Fruit fly (Drosophila melanogaster) whole organism, pupa: Measurements from ENCODE around the gene Ilp2.

Experiments used
- CG10348 ChIP-seq: fragments of 200-800 bp; sonication (Bioruptor generic); IDR thresholded peaks from 2 replicates; pipeline ENCODE4 v1.3.6; 2022; ENCODE audit warnings: missing biosample characterization, missing genetic modification characterization
- CG12605 ChIP-seq: fragments of 200-800 bp; sonication (Bioruptor generic); IDR thresholded peaks from 2 replicates; pipeline ENCODE4 v1.3.6; 2022; ENCODE audit warnings: missing biosample characterization, missing genetic modification characterization
- CG13204 ChIP-seq: fragments of 200-800 bp; sonication (Bioruptor generic); optimal IDR thresholded peaks from 2 replicates; lab custom pipeline; 2018; ENCODE audit warnings: missing biosample characterization, mild to moderate bottlenecking, missing genetic modification characterization, moderate library complexity
- CG14655 ChIP-seq: fragments of 200-800 bp; sonication (Bioruptor generic); optimal IDR thresholded peaks from 3 replicates; lab custom pipeline; 2017; ENCODE audit warnings: mild to moderate bottlenecking, missing biosample characterization, missing genetic modification reagents, missing genetic modification characterization
- CG15710 ChIP-seq: fragments of 200-800 bp; sonication (Bioruptor generic); optimal IDR thresholded peaks from 2 replicates; lab custom pipeline; 2018; ENCODE audit warnings: missing biosample characterization, mild to moderate bottlenecking, missing genetic modification characterization, moderate library complexity
- CG17806 ChIP-seq: fragments of 200-800 bp; sonication (Bioruptor generic); optimal IDR thresholded peaks from 2 replicates; lab custom pipeline; 2018; ENCODE audit warnings: missing biosample characterization, mild to moderate bottlenecking, missing genetic modification characterization, moderate library complexity
- CG32121 ChIP-seq: fragments of 200-800 bp; sonication (Bioruptor generic); IDR thresholded peaks from 2 replicates; pipeline ENCODE4 v1.3.6; 2022; ENCODE audit warnings: missing biosample characterization, missing genetic modification characterization
- CG34367 ChIP-seq: fragments of 200-800 bp; sonication (Bioruptor generic); optimal IDR thresholded peaks from 2 replicates; lab custom pipeline; 2018; ENCODE audit warnings: missing biosample characterization, mild to moderate bottlenecking, missing genetic modification characterization
- CG4496 ChIP-seq: fragments of 200-800 bp; sonication (Bioruptor generic); IDR thresholded peaks from 3 replicates; pipeline ENCODE4 v1.3.6; 2022; ENCODE audit warnings: missing biosample characterization, missing genetic modification characterization
- CG8159 ChIP-seq: fragments of 200-800 bp; sonication (Bioruptor generic); optimal IDR thresholded peaks from 3 replicates; lab custom pipeline; 2018; ENCODE audit warnings: missing biosample characterization, mild to moderate bottlenecking, missing genetic modification characterization, moderate library complexity
- CG8301 ChIP-seq: fragments of 200-800 bp; sonication (Bioruptor generic); optimal IDR thresholded peaks from 2 replicates; lab custom pipeline; 2018; ENCODE audit warnings: missing biosample characterization, mild to moderate bottlenecking, missing genetic modification characterization
- CG9948 ChIP-seq: fragments of 200-800 bp; sonication (Bioruptor generic); optimal IDR thresholded peaks from 2 replicates; lab custom pipeline; 2018; ENCODE audit warnings: missing biosample characterization, mild to moderate bottlenecking, missing genetic modification characterization, moderate library complexity
- D1 ChIP-seq: fragments of 200-800 bp; sonication (Bioruptor generic); optimal IDR thresholded peaks from 2 replicates; lab custom pipeline; 2018; ENCODE audit warnings: missing biosample characterization, mild to moderate bottlenecking, missing genetic modification characterization, moderate library complexity
- EcR ChIP-seq: fragments of 200-800 bp; sonication (Bioruptor generic); optimal IDR thresholded peaks from 3 replicates; lab custom pipeline; 2019; ENCODE audit warnings: missing biosample characterization, missing genetic modification characterization, mild to moderate bottlenecking, moderate library complexity, missing genetic modification reagents
- Ets98B ChIP-seq: fragments of 200-800 bp; sonication (Bioruptor generic); IDR thresholded peaks from 2 replicates; pipeline ENCODE4 v1.3.6; 2022; ENCODE audit warnings: missing biosample characterization, missing genetic modification characterization
- Pif1A ChIP-seq: fragments of 200-800 bp; sonication (Bioruptor generic); optimal IDR thresholded peaks from 3 replicates; lab custom pipeline; 2016; ENCODE audit warnings: missing biosample characterization, missing genetic modification characterization
- Pif1B ChIP-seq: fragments of 200-800 bp; sonication (Bioruptor generic); optimal IDR thresholded peaks from 3 replicates; lab custom pipeline; 2016; ENCODE audit warnings: missing biosample characterization, missing genetic modification characterization
- Snoo ChIP-seq: fragments of 200-800 bp; sonication (Bioruptor generic); optimal IDR thresholded peaks from 3 replicates; lab custom pipeline; 2017; ENCODE audit warnings: missing biosample characterization, mild to moderate bottlenecking, missing genetic modification characterization, inconsistent platforms
- fd96Ca ChIP-seq: fragments of 200-800 bp; sonication (Bioruptor generic); IDR thresholded peaks from 3 replicates; pipeline ENCODE4 v1.3.6; 2022; ENCODE audit warnings: missing biosample characterization, missing genetic modification characterization
- gl ChIP-seq: fragments of 200-800 bp; sonication (Bioruptor generic); optimal IDR thresholded peaks from 2 replicates; lab custom pipeline; 2018; ENCODE audit warnings: missing biosample characterization, mild to moderate bottlenecking, missing genetic modification characterization
- rn ChIP-seq: fragments of 200-800 bp; sonication (Bioruptor generic); IDR thresholded peaks from 2 replicates; pipeline ENCODE4 v1.3.6; 2022; ENCODE audit warnings: missing biosample characterization, missing genetic modification characterization

The Ilp2 gene

dm6 chr3L:9820248-9820647 lies 20.8 kb downstream of the Ilp2 start:
- no peak for TF ChIP-seq gl (tag; lab: Kevin White, UChicago)
- no peak for TF ChIP-seq CG8159 (tag; lab: Kevin White, UChicago)
- TF ChIP-seq CG34367 (tag; lab: Kevin White, UChicago), result no peak
- no peak for TF ChIP-seq CG32121
- TF ChIP-seq Snoo (tag; lab: Kevin White, UChicago), result no peak
- no peak for TF ChIP-seq fd96Ca
- TF ChIP-seq CG9948, result no peak
- TF ChIP-seq CG15710 (tag; lab: Kevin White, UChicago), result no peak
- no peak for TF ChIP-seq CG13204
- no peak for TF ChIP-seq rn (GFP tag; lab: Robert Waterston, UW)
- no peak for TF ChIP-seq CG14655 (GFP tag; lab: Kevin White, UChicago)
- no peak for TF ChIP-seq CG10348
- TF ChIP-seq Pif1A, result no peak
- no peak for TF ChIP-seq CG12605 (GFP tag; lab: Robert Waterston, UW)

- TF ChIP-seq CG9948, result no peak
- no peak for TF ChIP-seq D1 (tag; lab: Kevin White, UChicago)
- TF ChIP-seq CG13204, result no peak
- no peak for TF ChIP-seq EcR (GFP tag; lab: Kevin White, UChicago)
- no peak for TF ChIP-seq CG15710 (tag; lab: Kevin White, UChicago)
- no peak for TF ChIP-seq CG10348
- TF ChIP-seq CG14655 (GFP tag; lab: Kevin White, UChicago), result no peak
- TF ChIP-seq CG17806 (tag; lab: Kevin White, UChicago), result no peak
- peak; percentile 79 for TF ChIP-seq fd96Ca
- TF ChIP-seq CG8159 (tag; lab: Kevin White, UChicago), result no peak
- peak; percentile 73; the same call in 1 of the 2 replicates for TF ChIP-seq CG32121
- TF ChIP-seq CG8301 (tag; lab: Kevin White, UChicago), result no peak
- TF ChIP-seq Pif1B, result no peak
- no peak for TF ChIP-seq CG4496 (GFP tag; lab: Robert Waterston, UW)
- TF ChIP-seq CG12605 (GFP tag; lab: Robert Waterston, UW), result no peak
- no peak for TF ChIP-seq Snoo (tag; lab: Kevin White, UChicago)
- peak; percentile 63; the same call in 1 of the 2 replicates for TF ChIP-seq Ets98B (GFP tag; lab: Robert Waterston, UW)
- TF ChIP-seq Pif1A, result no peak
- no peak for TF ChIP-seq rn (GFP tag; lab: Robert Waterston, UW)
- no peak for TF ChIP-seq gl (tag; lab: Kevin White, UChicago)
- no peak for TF ChIP-seq CG34367 (tag; lab: Kevin White, UChicago)
- TF ChIP-seq, all 21 proteins: peak for 3
Observed at dm6 chr3L:9821138-9821681, 21.7 kb downstream of the Ilp2 start.

- TF ChIP-seq CG34367 (tag; lab: Kevin White, UChicago), result no peak
- no peak for TF ChIP-seq CG4496 (GFP tag; lab: Robert Waterston, UW)
- no peak for TF ChIP-seq Pif1B
- TF ChIP-seq CG32121, result no peak
- no peak for TF ChIP-seq D1 (tag; lab: Kevin White, UChicago)
- no peak for TF ChIP-seq fd96Ca
- TF ChIP-seq gl (tag; lab: Kevin White, UChicago), result no peak
- no peak for TF ChIP-seq CG9948
- TF ChIP-seq CG10348, result no peak
- TF ChIP-seq Ets98B (GFP tag; lab: Robert Waterston, UW), result no peak
- TF ChIP-seq Snoo (tag; lab: Kevin White, UChicago), result no peak
Observed at dm6 chr3L:9823797-9824196, 24.3 kb downstream of the Ilp2 start, which contains the start of gene Ilp5. Ilp5 (minus strand) TSS chr3L:9823897.

dm6 chr3L:9824226-9824625 lies 24.7 kb downstream of the Ilp2 start:
- no peak for TF ChIP-seq CG8301 (tag; lab: Kevin White, UChicago)
- no peak for TF ChIP-seq CG15710 (tag; lab: Kevin White, UChicago)
- TF ChIP-seq gl (tag; lab: Kevin White, UChicago), result no peak
- TF ChIP-seq CG32121, result no peak
- TF ChIP-seq CG17806 (tag; lab: Kevin White, UChicago), result no peak
- no peak for TF ChIP-seq D1 (tag; lab: Kevin White, UChicago)
- no peak for TF ChIP-seq EcR (GFP tag; lab: Kevin White, UChicago)
- no peak for TF ChIP-seq Snoo (tag; lab: Kevin White, UChicago)
- TF ChIP-seq CG9948, result no peak
- no peak for TF ChIP-seq CG4496 (GFP tag; lab: Robert Waterston, UW)
- no peak for TF ChIP-seq fd96Ca

- TF ChIP-seq CG12605 (GFP tag; lab: Robert Waterston, UW), result no peak
- no peak for TF ChIP-seq D1 (tag; lab: Kevin White, UChicago)
- TF ChIP-seq rn (GFP tag; lab: Robert Waterston, UW), result no peak
- no peak for TF ChIP-seq CG9948
- no peak for TF ChIP-seq CG15710 (tag; lab: Kevin White, UChicago)
- no peak for TF ChIP-seq CG4496 (GFP tag; lab: Robert Waterston, UW)
- no peak for TF ChIP-seq CG13204
- TF ChIP-seq Pif1B, result no peak
- no peak for TF ChIP-seq CG34367 (tag; lab: Kevin White, UChicago)
- no peak for TF ChIP-seq Pif1A
- TF ChIP-seq CG17806 (tag; lab: Kevin White, UChicago), result no peak
- TF ChIP-seq CG8301 (tag; lab: Kevin White, UChicago), result no peak
- no peak for TF ChIP-seq CG8159 (tag; lab: Kevin White, UChicago)
- TF ChIP-seq, all 21 proteins: peak for 0
Observed at dm6 chr3L:9829154-9829553, 29.7 kb downstream of the Ilp2 start.

dm6 chr3L:9829639-9830341 lies 30.3 kb downstream of the Ilp2 start:
- TF ChIP-seq CG8159 (tag; lab: Kevin White, UChicago) (no peak), fd96Ca (no peak), CG17806 (tag; lab: Kevin White, UChicago) (no peak), EcR (GFP tag; lab: Kevin White, UChicago) (no peak)
